Worm (Caenorhabditis elegans) whole organism, L2 larva: Measurements from ENCODE around the gene dnj-3.

ENCODE experiments used
- C34F6.9 ChIP-seq: fragments of 150-350 bp; optimal IDR thresholded peaks from 2 replicates; lab custom pipeline; 2014; ENCODE audit warnings: missing biosample characterization, missing genetic modification characterization
- F13H6.1 ChIP-seq: sonication (generic microtip); optimal IDR thresholded peaks from 2 replicates; lab custom pipeline; 2016; ENCODE audit warnings: missing genetic modification characterization, missing compliant biosample characterization
- R02D3.7 ChIP-seq: fragments of 150-350 bp; optimal IDR thresholded peaks from 2 replicates; lab custom pipeline; 2014; ENCODE audit warnings: missing biosample characterization, missing genetic modification characterization
- aly-2 ChIP-seq: fragments of 150-350 bp; optimal IDR thresholded peaks from 2 replicates; lab custom pipeline; 2014; ENCODE audit warnings: missing biosample characterization, missing genetic modification characterization
- ama-1 ChIP-seq: fragments of 150-350 bp; optimal IDR thresholded peaks from 2 replicates; lab custom pipeline; 2018; ENCODE audit warnings: inconsistent platforms
- blmp-1 ChIP-seq: sonication (generic microtip); optimal IDR thresholded peaks from 2 replicates; lab custom pipeline; 2017; ENCODE audit warnings: missing genetic modification characterization, mild to moderate bottlenecking, missing compliant biosample characterization, antibody characterized with exemption, moderate library complexity; ENCODE audit not compliant: insufficient read depth
- ceh-82 ChIP-seq: fragments of 150-350 bp; optimal IDR thresholded peaks from 2 replicates; lab custom pipeline; 2014; ENCODE audit warnings: missing biosample characterization, missing genetic modification characterization
- crh-2 ChIP-seq: sonication (generic microtip); optimal IDR thresholded peaks from 2 replicates; lab custom pipeline; 2017; ENCODE audit warnings: missing biosample characterization, missing genetic modification characterization
- dmd-4 ChIP-seq: sonication (generic microtip); optimal IDR thresholded peaks from 2 replicates; lab custom pipeline; 2017; ENCODE audit warnings: missing biosample characterization, missing genetic modification characterization
- egl-27 ChIP-seq: sonication (generic microtip); optimal IDR thresholded peaks from 3 replicates; lab custom pipeline; 2017; ENCODE audit warnings: missing biosample characterization, missing genetic modification reagents, missing genetic modification characterization
- elt-1 ChIP-seq: fragments of 150-350 bp; optimal IDR thresholded peaks from 2 replicates; lab custom pipeline; 2014; ENCODE audit warnings: missing biosample characterization, missing genetic modification characterization
- elt-3 ChIP-seq: sonication (generic microtip); optimal IDR thresholded peaks from 2 replicates; lab custom pipeline; 2017; ENCODE audit warnings: missing biosample characterization, missing genetic modification characterization
- fos-1 ChIP-seq: fragments of 150-350 bp; optimal IDR thresholded peaks from 2 replicates; lab custom pipeline; 2014; ENCODE audit warnings: missing biosample characterization, missing genetic modification characterization
- gmeb-1 ChIP-seq: fragments of 150-350 bp; optimal IDR thresholded peaks from 2 replicates; lab custom pipeline; 2014; ENCODE audit warnings: missing biosample characterization, missing genetic modification characterization
- lin-11 ChIP-seq: fragments of 150-350 bp; sonication (generic microtip); optimal IDR thresholded peaks from 2 replicates; lab custom pipeline; 2014; ENCODE audit warnings: missing biosample characterization, missing genetic modification characterization, inconsistent platforms, mixed read lengths
- lin-13 ChIP-seq: fragments of 150-350 bp; optimal IDR thresholded peaks from 2 replicates; lab custom pipeline; 2014; ENCODE audit warnings: missing biosample characterization, missing genetic modification reagents, missing genetic modification characterization
- lin-39 ChIP-seq: fragments of 150-350 bp; optimal IDR thresholded peaks from 2 replicates; lab custom pipeline; 2014; ENCODE audit warnings: missing biosample characterization, missing genetic modification reagents, missing genetic modification characterization
- mab-5 ChIP-seq: fragments of 150-350 bp; optimal IDR thresholded peaks from 2 replicates; lab custom pipeline; 2014; ENCODE audit warnings: missing biosample characterization, missing genetic modification characterization
- mdl-1 ChIP-seq, 2 experiments: fragments of 150-350 bp in 1 of 2; sonication (generic microtip) in 1 of 2; optimal IDR thresholded peaks; 2 replicates each; lab custom pipeline; 2017; ENCODE audit warnings: missing biosample characterization in 2 of 2, missing genetic modification characterization in 2 of 2
- nhr-129 ChIP-seq: fragments of 150-350 bp; optimal IDR thresholded peaks from 2 replicates; lab custom pipeline; 2014; ENCODE audit warnings: missing biosample characterization, missing genetic modification characterization
- nhr-21 ChIP-seq: fragments of 150-350 bp; optimal IDR thresholded peaks from 2 replicates; lab custom pipeline; 2014; ENCODE audit warnings: missing biosample characterization, missing genetic modification characterization
- nhr-23 ChIP-seq: fragments of 150-350 bp; optimal IDR thresholded peaks from 2 replicates; lab custom pipeline; 2014; ENCODE audit warnings: missing biosample characterization, missing genetic modification reagents, missing genetic modification characterization
- nhr-237 ChIP-seq: fragments of 150-350 bp; optimal IDR thresholded peaks from 2 replicates; lab custom pipeline; 2014; ENCODE audit warnings: missing biosample characterization, missing genetic modification characterization
- nhr-25 ChIP-seq: fragments of 150-350 bp; sonication (generic microtip); optimal IDR thresholded peaks from 3 replicates; lab custom pipeline; 2014; ENCODE audit warnings: missing biosample characterization, missing genetic modification characterization
- nhr-6 ChIP-seq: fragments of 150-350 bp; optimal IDR thresholded peaks from 2 replicates; lab custom pipeline; 2014; ENCODE audit warnings: missing biosample characterization, missing genetic modification characterization
- nhr-77 ChIP-seq: fragments of 150-350 bp; optimal IDR thresholded peaks from 2 replicates; lab custom pipeline; 2014; ENCODE audit warnings: missing biosample characterization, missing genetic modification characterization
- peb-1 ChIP-seq: fragments of 150-350 bp; optimal IDR thresholded peaks from 2 replicates; lab custom pipeline; 2014; ENCODE audit warnings: missing biosample characterization, missing genetic modification characterization
- skn-1 ChIP-seq: sonication (generic microtip); optimal IDR thresholded peaks from 2 replicates; lab custom pipeline; 2017; ENCODE audit warnings: missing biosample characterization, missing genetic modification characterization
- sma-3 ChIP-seq: sonication (generic microtip); optimal IDR thresholded peaks from 2 replicates; lab custom pipeline; 2016; ENCODE audit warnings: missing genetic modification reagents, missing genetic modification characterization, missing compliant biosample characterization
- unc-39 ChIP-seq: fragments of 150-350 bp; optimal IDR thresholded peaks from 2 replicates; lab custom pipeline; 2014; ENCODE audit warnings: missing biosample characterization, missing genetic modification characterization
- unc-55 ChIP-seq: fragments of 150-350 bp; sonication (generic microtip); optimal IDR thresholded peaks from 3 replicates; lab custom pipeline; 2014; ENCODE audit warnings: missing biosample characterization, missing genetic modification reagents, missing genetic modification characterization
- unc-62 ChIP-seq: fragments of 150-350 bp; optimal IDR thresholded peaks from 2 replicates; lab custom pipeline; 2014; ENCODE audit warnings: missing biosample characterization, missing genetic modification reagents, missing genetic modification characterization
- zag-1 ChIP-seq: fragments of 150-350 bp; optimal IDR thresholded peaks from 2 replicates; lab custom pipeline; 2014; ENCODE audit warnings: missing biosample characterization, missing genetic modification characterization
- ztf-11 ChIP-seq: sonication (generic microtip); optimal IDR thresholded peaks from 2 replicates; lab custom pipeline; 2017; ENCODE audit warnings: missing biosample characterization, missing genetic modification characterization
- ztf-4 ChIP-seq: fragments of 150-350 bp; optimal IDR thresholded peaks from 2 replicates; lab custom pipeline; 2014; ENCODE audit warnings: missing biosample characterization, missing genetic modification characterization

The dnj-3 gene

DNA sequence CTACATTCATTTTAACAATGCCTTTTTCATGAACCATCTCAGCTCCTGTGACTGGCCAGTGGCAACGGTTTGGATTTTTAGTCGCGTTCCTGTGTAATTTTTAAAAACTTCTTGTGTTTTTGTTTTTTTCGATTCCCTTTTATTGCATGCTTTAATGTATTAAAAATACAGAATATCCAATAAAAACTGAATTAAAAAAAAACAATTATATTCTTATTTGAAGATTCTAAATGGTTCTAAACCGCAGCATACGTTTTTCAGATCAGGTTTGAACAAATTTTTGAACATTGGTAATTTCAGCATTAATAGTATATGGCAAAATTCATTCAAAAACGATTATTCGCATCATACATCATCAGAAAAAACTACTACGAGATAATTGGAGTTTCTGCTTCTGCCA is at the start of gene dnj-3:
Gene dnj-3 (plus strand): TSS at position 301 of the 400 bp plus-strand sequence.
- TF ChIP-seq fos-1, result no peak
- no peak for TF ChIP-seq crh-2 (tag; lab: Kevin White, UChicago)
- TF ChIP-seq elt-1 (tag; lab: Kevin White, UChicago), result no peak
- no peak for TF ChIP-seq peb-1 (tag; lab: Kevin White, UChicago)
- no peak for TF ChIP-seq nhr-25 (tag; lab: Kevin White, UChicago)
- no peak for TF ChIP-seq F13H6.1 (tag; lab: Kevin White, UChicago)
- no peak for TF ChIP-seq mdl-1 (tag; optimal IDR thresholded peaks at IDR 0.05; lab: Kevin White, UChicago)
- TF ChIP-seq ceh-82 (tag; lab: Kevin White, UChicago), result no peak
- no peak for TF ChIP-seq nhr-23 (tag; lab: Kevin White, UChicago)
- no peak for TF ChIP-seq nhr-21 (tag; lab: Kevin White, UChicago)
- TF ChIP-seq unc-62 (GFP tag; lab: Kevin White, UChicago), result no peak
- no peak for TF ChIP-seq dmd-4 (tag; lab: Kevin White, UChicago)
- TF ChIP-seq elt-3, result no peak
- no peak for TF ChIP-seq nhr-129

DNA sequence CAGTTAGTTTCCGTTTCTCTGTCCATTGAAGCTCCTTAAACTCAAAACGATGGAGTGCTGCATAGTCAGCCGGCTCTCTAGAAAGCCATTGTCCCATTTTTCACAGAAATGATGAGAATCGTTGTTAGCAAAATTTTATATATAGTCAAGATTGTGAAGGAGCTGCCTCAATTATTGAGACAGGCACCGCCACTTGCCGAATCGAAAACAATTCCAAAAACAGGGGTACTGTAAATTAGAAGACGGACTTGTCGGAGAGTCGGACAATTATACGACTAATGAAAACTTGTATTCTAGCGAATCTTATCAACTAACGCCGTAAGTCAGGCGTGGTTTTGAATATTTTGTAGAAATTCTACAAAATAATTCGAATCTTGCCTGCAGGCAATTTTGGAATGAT is 48.2 kb upstream of the dnj-3 start, which contains the start of gene F14H8.2:
Gene F14H8.2 (minus strand): TSS at position 101 of the 400 bp plus-strand sequence.
- no peak for TF ChIP-seq lin-13 (GFP tag; lab: Kevin White, UChicago)
- TF ChIP-seq ama-1 (lab: Kevin White, UChicago), result no peak
- TF ChIP-seq mab-5 (tag; lab: Kevin White, UChicago), result no peak
- TF ChIP-seq blmp-1 (tag; lab: Kevin White, UChicago), result no peak
- TF ChIP-seq nhr-25 (tag; lab: Kevin White, UChicago), result no peak
- TF ChIP-seq zag-1, result no peak
- no peak for TF ChIP-seq nhr-237 (tag; lab: Kevin White, UChicago)
- no peak for TF ChIP-seq ztf-4 (tag; lab: Kevin White, UChicago)
- no peak for TF ChIP-seq unc-62 (GFP tag; lab: Kevin White, UChicago)
- no peak for TF ChIP-seq nhr-77 (tag; lab: Kevin White, UChicago)
- TF ChIP-seq nhr-6 (tag; lab: Kevin White, UChicago), result no peak
- TF ChIP-seq ztf-11 (tag; lab: Kevin White, UChicago), result no peak
- TF ChIP-seq unc-39 (tag; lab: Kevin White, UChicago), result no peak
- TF ChIP-seq mdl-1 (tag; optimal IDR thresholded peaks at IDR 0.05; lab: Kevin White, UChicago), result no peak
- no peak for TF ChIP-seq lin-11 (tag; lab: Kevin White, UChicago)
- no peak for TF ChIP-seq elt-3
- TF ChIP-seq aly-2 (tag; lab: Kevin White, UChicago), result no peak

DNA sequence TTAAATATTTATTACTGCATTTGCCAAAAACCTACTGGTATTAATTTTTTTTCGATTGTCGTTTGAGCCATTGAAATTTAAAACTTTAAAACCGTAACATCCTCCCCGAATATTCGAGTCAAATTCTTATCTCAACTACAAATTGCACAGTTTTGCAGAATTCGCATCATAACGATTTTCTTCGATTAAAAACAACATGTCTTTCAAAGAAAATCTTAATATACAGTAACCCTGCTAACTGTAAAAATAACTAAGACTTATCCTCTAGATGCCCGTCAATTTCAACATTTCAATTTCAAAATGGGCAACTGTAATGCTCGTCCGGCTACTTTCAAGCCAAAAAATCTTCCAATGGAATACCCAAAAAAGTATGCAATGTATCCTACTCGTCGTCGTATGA is 47.7 kb upstream of the dnj-3 start, which contains the start of gene F14H8.5:
Gene F14H8.5 (plus strand): TSS at position 301 of the 400 bp plus-strand sequence.
- TF ChIP-seq elt-3 (no peak), R02D3.7 (tag; lab: Kevin White, UChicago) (no peak), zag-1 (no peak), dmd-4 (tag; lab: Kevin White, UChicago) (no peak), nhr-23 (tag; lab: Kevin White, UChicago) (no peak), lin-39 (tag; lab: Kevin White, UChicago) (no peak), nhr-77 (tag; lab: Kevin White, UChicago) (no peak), nhr-21 (tag; lab: Kevin White, UChicago) (no peak), sma-3 (GFP tag; lab: Kevin White, UChicago) (no peak), skn-1 (no peak), peb-1 (tag; lab: Kevin White, UChicago) (no peak), ztf-4 (tag; lab: Kevin White, UChicago) (no peak), lin-13 (GFP tag; lab: Kevin White, UChicago) (no peak), nhr-237 (tag; lab: Kevin White, UChicago) (no peak), C34F6.9 (tag; lab: Kevin White, UChicago) (no peak), unc-39 (tag; lab: Kevin White, UChicago) (no peak), elt-1 (tag; lab: Kevin White, UChicago) (no peak)

DNA sequence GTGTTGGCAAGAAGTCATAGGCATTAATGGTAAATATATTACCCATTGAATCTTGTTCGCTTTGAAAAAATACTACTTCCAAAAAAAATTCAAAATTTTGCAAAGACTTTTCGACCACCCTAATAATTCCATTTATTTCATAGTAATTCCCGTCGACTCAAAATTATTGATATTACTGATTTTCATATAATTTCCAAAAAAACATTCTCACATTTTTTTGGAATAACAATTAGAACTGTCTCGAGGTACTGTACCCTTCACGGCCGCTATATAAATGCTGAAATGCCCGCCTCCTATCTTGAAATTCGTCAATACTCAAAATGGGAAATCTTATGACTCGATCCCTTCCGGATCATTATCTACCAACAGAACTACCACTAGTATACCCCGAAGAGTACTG is 44.9 kb upstream of the dnj-3 start, which contains the start of gene F14H8.4:
Gene F14H8.4 (plus strand): TSS at position 301 of the 400 bp plus-strand sequence.
- TF ChIP-seq unc-55 (GFP tag; lab: Kevin White, UChicago), result no peak
- no peak for TF ChIP-seq elt-3
- TF ChIP-seq gmeb-1, result no peak
- TF ChIP-seq lin-39 (tag; lab: Kevin White, UChicago), result no peak
- no peak for TF ChIP-seq lin-13 (GFP tag; lab: Kevin White, UChicago)
- no peak for TF ChIP-seq unc-39 (tag; lab: Kevin White, UChicago)
- TF ChIP-seq zag-1, result no peak
- TF ChIP-seq crh-2 (tag; lab: Kevin White, UChicago), result no peak
- TF ChIP-seq egl-27 (tag; lab: Kevin White, UChicago), result no peak
- no peak for TF ChIP-seq nhr-6 (tag; lab: Kevin White, UChicago)
- no peak for TF ChIP-seq mdl-1 (tag; optimal IDR thresholded peaks at IDR 0.05; lab: Kevin White, UChicago)
